Fruit fly (Drosophila melanogaster) whole organism, embryonic: ENCODE data around the gene Idgf3.
A peak's percentile ranks its signal among the peaks of the same experiment; 100 is the strongest.

Experiments
- Ada2b ChIP-seq: fragments of 200-800 bp; sonication (Bioruptor generic); IDR thresholded peaks from 2 replicates; pipeline ENCODE4 v1.3.6; 2022; ENCODE audit warnings: missing biosample characterization, missing genetic modification characterization
- Atf6 ChIP-seq: fragments of 200-800 bp; sonication (Bioruptor generic); IDR thresholded peaks from 2 replicates; pipeline ENCODE4 v1.3.6; 2022; ENCODE audit warnings: missing biosample characterization, missing genetic modification characterization
- Blimp-1 ChIP-seq: fragments of 200-800 bp; sonication (Bioruptor generic); optimal IDR thresholded peaks from 3 replicates; lab custom pipeline; 2018; ENCODE audit warnings: missing biosample characterization, missing genetic modification characterization, mild to moderate bottlenecking, moderate library complexity, missing genetic modification reagents
- BtbVII ChIP-seq: fragments of 200-800 bp; sonication (Bioruptor generic); optimal IDR thresholded peaks from 3 replicates; lab custom pipeline; 2017; ENCODE audit warnings: missing biosample characterization, mild to moderate bottlenecking, missing genetic modification characterization
- Bteb2 ChIP-seq: fragments of 200-800 bp; sonication (Bioruptor generic); optimal IDR thresholded peaks from 2 replicates; lab custom pipeline; 2016; ENCODE audit warnings: missing biosample characterization, missing genetic modification characterization
- CG10274 ChIP-seq: fragments of 200-800 bp; sonication (Bioruptor generic); optimal IDR thresholded peaks from 3 replicates; lab custom pipeline; 2017; ENCODE audit warnings: missing biosample characterization, mild to moderate bottlenecking, missing genetic modification characterization
- CG10462 ChIP-seq: fragments of 200-800 bp; sonication (Bioruptor generic); optimal IDR thresholded peaks from 2 replicates; lab custom pipeline; 2016; ENCODE audit warnings: missing biosample characterization, missing genetic modification characterization
- CG11560 ChIP-seq: fragments of 200-800 bp; sonication (Bioruptor generic); IDR thresholded peaks from 3 replicates; pipeline ENCODE4 v1.3.6; 2022; ENCODE audit warnings: missing biosample characterization, missing genetic modification characterization
- CG11696 ChIP-seq: fragments of 200-800 bp; sonication (Bioruptor generic); IDR thresholded peaks from 2 replicates; pipeline ENCODE4 v1.3.6; 2022; ENCODE audit warnings: missing biosample characterization, missing genetic modification characterization
- CG1233 ChIP-seq: fragments of 200-800 bp; sonication (Bioruptor generic); optimal IDR thresholded peaks from 4 replicates; lab custom pipeline; 2018; ENCODE audit warnings: missing biosample characterization, mild to moderate bottlenecking, missing genetic modification characterization
- CG14014 ChIP-seq: fragments of 200-800 bp; sonication (Bioruptor generic); IDR thresholded peaks from 2 replicates; pipeline ENCODE4 v1.3.6; 2022; ENCODE audit warnings: missing biosample characterization, missing genetic modification characterization
- CG15073 ChIP-seq: fragments of 200-800 bp; sonication (Bioruptor generic); optimal IDR thresholded peaks from 2 replicates; lab custom pipeline; 2016; ENCODE audit warnings: missing biosample characterization, missing genetic modification characterization
- CG16815 ChIP-seq: fragments of 200-800 bp; sonication (Bioruptor generic); optimal IDR thresholded peaks from 3 replicates; lab custom pipeline; 2017; ENCODE audit warnings: missing biosample characterization, mild to moderate bottlenecking, missing genetic modification characterization
- CG17328 ChIP-seq: fragments of 200-800 bp; sonication (Bioruptor generic); IDR thresholded peaks from 2 replicates; pipeline ENCODE4 v1.3.6; 2022; ENCODE audit warnings: missing biosample characterization, missing genetic modification characterization
- CG1832 ChIP-seq: fragments of 200-800 bp; sonication (Bioruptor generic); optimal IDR thresholded peaks from 2 replicates; lab custom pipeline; 2017; ENCODE audit warnings: missing biosample characterization, mild to moderate bottlenecking, missing genetic modification characterization, inconsistent platforms
- CG18599 ChIP-seq: fragments of 200-800 bp; sonication (Bioruptor generic); optimal IDR thresholded peaks from 3 replicates; lab custom pipeline; 2017; ENCODE audit warnings: missing biosample characterization, missing genetic modification characterization, mild to moderate bottlenecking, moderate library complexity, missing genetic modification reagents
- CG3163 ChIP-seq: fragments of 200-800 bp; sonication (Bioruptor generic); optimal IDR thresholded peaks from 3 replicates; lab custom pipeline; 2016; ENCODE audit warnings: missing biosample characterization, missing genetic modification characterization
- CG33557 ChIP-seq: fragments of 200-800 bp; sonication (Bioruptor generic); optimal IDR thresholded peaks from 2 replicates; lab custom pipeline; 2019; ENCODE audit warnings: missing biosample characterization, mild to moderate bottlenecking, missing genetic modification characterization, moderate library complexity
- CG42726 ChIP-seq: fragments of 200-800 bp; sonication (Bioruptor generic); IDR thresholded peaks from 2 replicates; pipeline ENCODE4 v1.3.6; 2022; ENCODE audit warnings: missing biosample characterization, missing genetic modification characterization; ENCODE audit not compliant: partially characterized antibody
- CG5245 ChIP-seq: fragments of 200-800 bp; sonication (Bioruptor generic); optimal IDR thresholded peaks from 3 replicates; lab custom pipeline; 2016; ENCODE audit warnings: missing biosample characterization, missing genetic modification characterization
- CG5953 ChIP-seq: fragments of 200-800 bp; sonication (Bioruptor generic); IDR thresholded peaks from 2 replicates; pipeline ENCODE4 v1.3.6; 2022; ENCODE audit warnings: missing biosample characterization, missing genetic modification characterization
- CG6272 ChIP-seq: fragments of 200-800 bp; sonication (Bioruptor generic); IDR thresholded peaks from 2 replicates; pipeline ENCODE4 v1.3.6; 2022; ENCODE audit warnings: missing biosample characterization, missing genetic modification characterization
- Dbx ChIP-seq: fragments of 200-800 bp; sonication (Bioruptor generic); IDR thresholded peaks from 3 replicates; pipeline ENCODE4 v1.3.6; 2022; ENCODE audit warnings: missing biosample characterization, missing genetic modification characterization
- E2f1 ChIP-seq: fragments of 200-800 bp; sonication (Bioruptor generic); IDR thresholded peaks from 2 replicates; pipeline ENCODE4 v1.3.6; 2022; ENCODE audit warnings: missing biosample characterization, missing genetic modification characterization
- Hr51 ChIP-seq, 2 experiments: fragments of 200-800 bp; sonication (Bioruptor generic); optimal IDR thresholded peaks; 2 replicates in 1 of 2; 3 replicates in 1 of 2; lab custom pipeline; 2016 to 2018; ENCODE audit warnings: missing biosample characterization in 2 of 2, missing genetic modification characterization in 2 of 2, mild to moderate bottlenecking in 1 of 2, moderate library complexity in 1 of 2
- Hr78 ChIP-seq, 2 experiments: fragments of 200-800 bp in 1 of 2; fragments of >200 bp in 1 of 2; sonication (Bioruptor generic) in 1 of 2; optimal IDR thresholded peaks; 2 replicates each; lab custom pipeline; 2017 to 2019; ENCODE audit warnings: missing biosample characterization in 2 of 2, missing genetic modification characterization in 2 of 2, mild to moderate bottlenecking in 1 of 2, moderate library complexity in 1 of 2
- Max ChIP-seq: fragments of 200-800 bp; sonication (Bioruptor generic); optimal IDR thresholded peaks from 2 replicates; lab custom pipeline; 2016; ENCODE audit warnings: missing biosample characterization, mild to moderate bottlenecking, missing genetic modification characterization
- NfI ChIP-seq: fragments of 200-800 bp; sonication (Bioruptor generic); optimal IDR thresholded peaks from 3 replicates; lab custom pipeline; 2018; ENCODE audit warnings: missing biosample characterization, mild to moderate bottlenecking, missing genetic modification characterization, moderate library complexity
- Optix ChIP-seq: fragments of 200-800 bp; sonication (Bioruptor generic); IDR thresholded peaks from 3 replicates; pipeline ENCODE4 v1.3.6; 2022; ENCODE audit warnings: missing biosample characterization, missing genetic modification characterization
- Taf1 ChIP-seq: fragments of 200-800 bp; sonication (Bioruptor generic); IDR thresholded peaks from 2 replicates; pipeline ENCODE4 v1.3.6; 2022; ENCODE audit warnings: missing biosample characterization, missing genetic modification characterization
- abd-A ChIP-seq: fragments of 200-800 bp; sonication (Bioruptor generic); optimal IDR thresholded peaks from 3 replicates; lab custom pipeline; 2019; ENCODE audit warnings: missing biosample characterization, mild to moderate bottlenecking, missing genetic modification characterization, moderate library complexity
- ac ChIP-seq: fragments of 200-800 bp; sonication (Bioruptor generic); optimal IDR thresholded peaks from 3 replicates; lab custom pipeline; 2017; ENCODE audit warnings: missing biosample characterization, mild to moderate bottlenecking, missing genetic modification characterization
- amos ChIP-seq: fragments of 200-800 bp; sonication (Bioruptor generic); IDR thresholded peaks from 2 replicates; pipeline ENCODE4 v1.3.6; 2022; ENCODE audit warnings: missing biosample characterization, missing genetic modification characterization; ENCODE audit not compliant: partially characterized antibody
- az2 ChIP-seq: fragments of 200-800 bp; sonication (Bioruptor generic); optimal IDR thresholded peaks from 3 replicates; lab custom pipeline; 2016; ENCODE audit warnings: missing biosample characterization, missing genetic modification characterization
- fd64A ChIP-seq: fragments of 200-800 bp; sonication (Bioruptor generic); optimal IDR thresholded peaks from 3 replicates; lab custom pipeline; 2018; ENCODE audit warnings: missing biosample characterization, mild to moderate bottlenecking, missing genetic modification characterization
- gce ChIP-seq: fragments of 200-800 bp; sonication (Bioruptor generic); IDR thresholded peaks from 3 replicates; pipeline ENCODE4 v1.3.6; 2022; ENCODE audit warnings: missing biosample characterization, missing genetic modification characterization
- kay ChIP-seq: fragments of 200-800 bp; sonication (Bioruptor generic); optimal IDR thresholded peaks from 2 replicates; lab custom pipeline; 2016; ENCODE audit warnings: missing biosample characterization, missing genetic modification characterization
- ken ChIP-seq: fragments of 200-800 bp; sonication (Bioruptor generic); IDR thresholded peaks from 3 replicates; pipeline ENCODE4 v1.3.6; 2022; ENCODE audit warnings: missing biosample characterization, missing genetic modification characterization
- kni ChIP-seq: fragments of 200-800 bp; sonication (Bioruptor generic); optimal IDR thresholded peaks from 3 replicates; lab custom pipeline; 2017; ENCODE audit warnings: mild to moderate bottlenecking, missing biosample characterization, missing genetic modification reagents, missing genetic modification characterization
- knrl ChIP-seq: fragments of 200-800 bp; sonication (Bioruptor generic); IDR thresholded peaks from 3 replicates; pipeline ENCODE4 v1.3.6; 2022; ENCODE audit warnings: missing biosample characterization, missing genetic modification characterization; ENCODE audit not compliant: partially characterized antibody
- lab ChIP-seq: fragments of 200-800 bp; sonication (Bioruptor generic); optimal IDR thresholded peaks from 3 replicates; lab custom pipeline; 2017; ENCODE audit warnings: missing biosample characterization, missing genetic modification characterization, mild to moderate bottlenecking, moderate library complexity, missing genetic modification reagents
- psq ChIP-seq: fragments of 200-800 bp; sonication (Bioruptor generic); optimal IDR thresholded peaks from 2 replicates; lab custom pipeline; 2017; ENCODE audit warnings: missing biosample characterization, missing genetic modification characterization
- pzg ChIP-seq: fragments of 200-800 bp; sonication (Bioruptor generic); optimal IDR thresholded peaks from 3 replicates; lab custom pipeline; 2018; ENCODE audit warnings: missing biosample characterization, mild to moderate bottlenecking, missing genetic modification characterization, moderate library complexity
- rib ChIP-seq: fragments of 200-800 bp; sonication (Bioruptor generic); IDR thresholded peaks from 2 replicates; pipeline ENCODE4 v1.3.6; 2022; ENCODE audit warnings: missing biosample characterization, missing genetic modification characterization
- salm ChIP-seq: fragments of 200-800 bp; sonication (Bioruptor generic); optimal IDR thresholded peaks from 2 replicates; lab custom pipeline; 2018; ENCODE audit warnings: missing biosample characterization, mild to moderate bottlenecking, missing genetic modification characterization
- sd ChIP-seq: fragments of 200-800 bp; sonication (Bioruptor generic); optimal IDR thresholded peaks from 3 replicates; lab custom pipeline; 2018; ENCODE audit warnings: missing biosample characterization, mild to moderate bottlenecking, missing genetic modification characterization, moderate library complexity
- sug ChIP-seq: fragments of 200-800 bp; optimal IDR thresholded peaks from 2 replicates; lab custom pipeline; 2019; ENCODE audit warnings: missing biosample characterization, mild to moderate bottlenecking, missing genetic modification characterization, moderate library complexity
- twi ChIP-seq: fragments of 200-800 bp; optimal IDR thresholded peaks from 2 replicates; lab custom pipeline; 2019; ENCODE audit warnings: missing biosample characterization, mild to moderate bottlenecking, missing genetic modification characterization, moderate library complexity

The Idgf3 gene

dm6 chr2L:16485643-16486000 lies 34.9 kb downstream of the Idgf3 start, which contains the start of gene dac (continued):
- TF ChIP-seq Bteb2 (GFP tag; lab: Kevin White, UChicago) (no peak), CG1832 (GFP tag; lab: Kevin White, UChicago) (peak; percentile 86), CG42726 (no peak), ken (GFP tag; lab: Robert Waterston, UW) (0 out of 3 replicates have a peak, but pooled peaks have one; percentile 7), ac (GFP tag; lab: Kevin White, UChicago) (no peak), abd-A (tag; lab: Kevin White, UChicago) (peak; percentile 31), CG5953 (no peak), Optix (GFP tag; lab: Robert Waterston, UW) (no peak), CG3163 (GFP tag; lab: Kevin White, UChicago) (no peak), az2 (GFP tag; lab: Kevin White, UChicago) (no peak)

DNA sequence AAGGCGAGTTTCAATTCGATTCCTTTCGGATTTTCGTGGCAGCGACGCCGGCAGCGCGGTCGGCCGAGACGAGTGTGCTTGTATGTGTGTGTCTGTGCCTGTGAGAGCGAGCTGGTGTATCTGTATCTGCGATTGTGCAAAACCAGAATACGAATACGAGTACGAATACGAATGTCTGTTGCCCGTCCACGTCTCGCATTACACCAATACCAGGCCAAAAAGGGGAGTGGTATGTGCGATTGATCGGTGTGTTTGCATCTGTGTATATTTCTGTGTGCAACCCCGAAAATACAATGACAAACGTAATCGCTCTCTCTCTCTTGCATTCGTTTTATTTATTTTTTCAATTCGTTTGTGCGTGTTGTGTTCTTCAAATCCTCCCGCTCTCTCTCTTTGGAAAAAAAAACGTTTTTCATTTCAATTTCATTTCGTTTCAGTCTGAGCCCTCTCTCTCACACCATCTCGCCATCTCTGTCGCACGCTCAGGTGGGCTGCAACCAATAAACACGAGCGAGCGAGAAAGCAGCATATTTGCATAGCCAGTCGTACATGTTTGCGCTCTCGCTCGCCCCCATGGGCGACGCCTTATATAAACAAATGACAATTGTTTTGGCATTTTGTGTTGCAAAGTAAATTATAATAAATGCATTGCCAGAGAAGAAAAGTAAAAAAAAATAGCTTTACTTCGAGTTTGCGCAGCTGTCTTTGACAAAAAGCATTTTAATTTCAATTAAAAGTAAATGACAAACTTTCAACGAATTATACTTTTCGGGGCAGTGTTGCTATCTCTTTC lies 35.5 kb downstream of the Idgf3 start:
- no peak for TF ChIP-seq Atf6 (GFP tag; lab: Robert Waterston, UW)
- TF ChIP-seq gce (GFP tag; lab: Robert Waterston, UW) = no peak
- peak; percentile 42 for TF ChIP-seq psq (GFP tag; lab: Kevin White, UChicago)
- TF ChIP-seq BtbVII (GFP tag; lab: Kevin White, UChicago) = no peak
- TF ChIP-seq pzg (GFP tag; lab: Kevin White, UChicago) = no peak
- TF ChIP-seq CG33557 = peak; percentile 12
- TF ChIP-seq CG15073 (GFP tag; lab: Kevin White, UChicago) = no peak
- TF ChIP-seq kay (GFP tag; lab: Kevin White, UChicago) = peak; percentile 34
- peak; percentile 26 for TF ChIP-seq sug (tag; lab: Kevin White, UChicago)
- no peak for TF ChIP-seq sd
- TF ChIP-seq knrl = peak; percentile 37; the same call in 1 of the 3 replicates
- TF ChIP-seq Hr51 (GFP tag; optimal IDR thresholded peaks at IDR 0.05; lab: Kevin White, UChicago) = no peak
- no peak for TF ChIP-seq Ada2b
- no peak for TF ChIP-seq amos (GFP tag; lab: Robert Waterston, UW)
- TF ChIP-seq salm (tag; lab: Kevin White, UChicago) = no peak
- TF ChIP-seq rib = 0 out of 2 replicates have a peak, but pooled peaks have one; percentile 19
- no peak for TF ChIP-seq CG5245 (GFP tag; lab: Kevin White, UChicago)
- TF ChIP-seq NfI = peak; percentile 27
- no peak for TF ChIP-seq CG14014 (GFP tag; lab: Robert Waterston, UW)
- TF ChIP-seq twi (tag; lab: Kevin White, UChicago) = no peak
- TF ChIP-seq CG10274 (GFP tag; lab: Kevin White, UChicago) = peak; percentile 10
- no peak for TF ChIP-seq Taf1 (GFP tag; lab: Robert Waterston, UW)
- TF ChIP-seq CG1233 (GFP tag; lab: Kevin White, UChicago) = peak; percentile 46
- TF ChIP-seq CG16815 = no peak
- no peak for TF ChIP-seq CG10462
- TF ChIP-seq CG17328 (GFP tag; lab: Robert Waterston, UW) = peak; percentile 50; the same call in 1 of the 2 replicates
- TF ChIP-seq Dbx (GFP tag; lab: Robert Waterston, UW) = 0 out of 3 replicates have a peak, but pooled peaks have one; percentile 13
- TF ChIP-seq CG6272 (GFP tag; lab: Robert Waterston, UW) = no peak
- TF ChIP-seq E2f1 (GFP tag; lab: Robert Waterston, UW) = 0 out of 2 replicates have a peak, but pooled peaks have one; percentile 13
- peak; percentile 56 for TF ChIP-seq kni (GFP tag; lab: Kevin White, UChicago)
- TF ChIP-seq Max (GFP tag; lab: Kevin White, UChicago) = peak; percentile 42
- TF ChIP-seq Blimp-1 = no peak
- no peak for TF ChIP-seq CG11696 (GFP tag; lab: Robert Waterston, UW)
- no peak for TF ChIP-seq fd64A (GFP tag; lab: Kevin White, UChicago)
- TF ChIP-seq CG18599 (GFP tag; lab: Kevin White, UChicago) = peak; percentile 40
- TF ChIP-seq lab = peak; percentile 44
- TF ChIP-seq Hr78 (GFP tag; optimal IDR thresholded peaks at IDR 0.05; lab: Kevin White, UChicago) = no peak
- no peak for TF ChIP-seq CG11560 (tag; lab: Robert Waterston, UW)
